Worm (Caenorhabditis elegans) whole organism, mixed stage, embryonic: ENCODE results near the gene mec-10.

ENCODE experiments used
- bed-3 ChIP-seq: fragments of 200-800 bp; sonication (Bioruptor generic); optimal IDR thresholded peaks from 3 replicates; lab custom pipeline; 2018; ENCODE audit warnings: mild to moderate bottlenecking, missing genetic modification characterization, moderate library complexity, missing compliant biosample characterization
- blmp-1 ChIP-seq: fragments of 150-350 bp; optimal IDR thresholded peaks from 2 replicates; lab custom pipeline; 2014; ENCODE audit warnings: missing biosample characterization, missing genetic modification characterization
- ceh-39 ChIP-seq: fragments of 150-350 bp; optimal IDR thresholded peaks from 2 replicates; lab custom pipeline; 2014; ENCODE audit warnings: missing biosample characterization, missing genetic modification characterization
- ceh-43 ChIP-seq: fragments of 200-800 bp; sonication (Bioruptor generic); optimal IDR thresholded peaks from 2 replicates; lab custom pipeline; 2018; ENCODE audit warnings: mild to moderate bottlenecking, missing genetic modification characterization, moderate library complexity, missing compliant biosample characterization
- ceh-83 ChIP-seq: fragments of 200-800 bp; sonication (Bioruptor generic); optimal IDR thresholded peaks from 2 replicates; lab custom pipeline; 2018; ENCODE audit warnings: mild to moderate bottlenecking, missing genetic modification characterization, missing compliant biosample characterization
- ces-1 ChIP-seq: fragments of 150-350 bp; optimal IDR thresholded peaks from 2 replicates; lab custom pipeline; 2014; ENCODE audit warnings: missing biosample characterization, missing genetic modification reagents, missing genetic modification characterization
- cnd-1 ChIP-seq: fragments of 200-800 bp; sonication (Bioruptor generic); optimal IDR thresholded peaks from 2 replicates; lab custom pipeline; 2018; ENCODE audit warnings: mild to moderate bottlenecking, missing genetic modification characterization, missing compliant biosample characterization
- drap-1 ChIP-seq: fragments of 200-800 bp; sonication (Bioruptor generic); optimal IDR thresholded peaks from 3 replicates; lab custom pipeline; 2018; ENCODE audit warnings: mild to moderate bottlenecking, missing genetic modification characterization, missing compliant biosample characterization
- elt-3 ChIP-seq: fragments of 150-350 bp; optimal IDR thresholded peaks from 2 replicates; lab custom pipeline; 2014; ENCODE audit warnings: missing biosample characterization, missing genetic modification characterization
- hlh-1 ChIP-seq: fragments of 150-350 bp; optimal IDR thresholded peaks from 2 replicates; lab custom pipeline; 2014; ENCODE audit warnings: missing biosample characterization, missing genetic modification reagents, missing genetic modification characterization
- lin-13 ChIP-seq: fragments of 150-350 bp; optimal IDR thresholded peaks from 2 replicates; lab custom pipeline; 2014; ENCODE audit warnings: missing biosample characterization, missing genetic modification characterization
- lin-32 ChIP-seq: fragments of 200-800 bp; sonication (Bioruptor generic); optimal IDR thresholded peaks from 2 replicates; lab custom pipeline; 2018; ENCODE audit warnings: mild to moderate bottlenecking, missing genetic modification characterization, missing compliant biosample characterization
- lsy-2 ChIP-seq: fragments of 150-350 bp; optimal IDR thresholded peaks from 2 replicates; lab custom pipeline; 2014; ENCODE audit warnings: missing biosample characterization, missing genetic modification characterization
- mab-5 ChIP-seq: fragments of 150-350 bp; optimal IDR thresholded peaks from 2 replicates; lab custom pipeline; 2014; ENCODE audit warnings: missing biosample characterization, missing genetic modification characterization
- mep-1 ChIP-seq: fragments of 150-350 bp; optimal IDR thresholded peaks from 2 replicates; lab custom pipeline; 2017; ENCODE audit warnings: missing biosample characterization, missing genetic modification reagents, missing genetic modification characterization, inconsistent platforms
- mls-2 ChIP-seq: sonication (generic microtip); optimal IDR thresholded peaks from 2 replicates; lab custom pipeline; 2016; ENCODE audit warnings: mild to moderate bottlenecking, missing genetic modification characterization, moderate library complexity, missing compliant biosample characterization
- nhr-2 ChIP-seq: fragments of 150-350 bp; optimal IDR thresholded peaks from 2 replicates; lab custom pipeline; 2014; ENCODE audit warnings: missing biosample characterization, missing genetic modification characterization
- nhr-237 ChIP-seq: fragments of 150-350 bp; optimal IDR thresholded peaks from 2 replicates; lab custom pipeline; 2014; ENCODE audit warnings: missing biosample characterization, missing genetic modification characterization
- nhr-76 ChIP-seq: sonication (generic microtip); optimal IDR thresholded peaks from 2 replicates; lab custom pipeline; 2017; ENCODE audit warnings: missing biosample characterization, missing genetic modification characterization
- sem-2 ChIP-seq: fragments of 200-800 bp; sonication (Bioruptor generic); optimal IDR thresholded peaks from 2 replicates; lab custom pipeline; 2018; ENCODE audit warnings: mild to moderate bottlenecking, missing genetic modification characterization, missing compliant biosample characterization
- sptf-1 ChIP-seq: sonication (generic microtip); optimal IDR thresholded peaks from 2 replicates; lab custom pipeline; 2017; ENCODE audit warnings: mild to moderate bottlenecking, missing genetic modification characterization, moderate library complexity, missing compliant biosample characterization
- tbx-8 ChIP-seq: fragments of 200-800 bp; sonication (Bioruptor generic); optimal IDR thresholded peaks from 2 replicates; lab custom pipeline; 2018; ENCODE audit warnings: mild to moderate bottlenecking, missing genetic modification characterization, moderate library complexity, missing compliant biosample characterization
- unc-120 ChIP-seq: sonication (generic microtip); optimal IDR thresholded peaks from 2 replicates; lab custom pipeline; 2017; ENCODE audit warnings: missing genetic modification characterization, missing compliant biosample characterization; ENCODE audit not compliant: poor library complexity, severe bottlenecking
- unc-39 ChIP-seq: fragments of 150-350 bp; optimal IDR thresholded peaks from 2 replicates; lab custom pipeline; 2014; ENCODE audit warnings: missing biosample characterization, missing genetic modification characterization
- unc-62 ChIP-seq: fragments of 150-350 bp; optimal IDR thresholded peaks from 2 replicates; lab custom pipeline; 2014; ENCODE audit warnings: missing biosample characterization, missing genetic modification reagents, missing genetic modification characterization
- zip-8 ChIP-seq: fragments of 150-350 bp; optimal IDR thresholded peaks from 2 replicates; lab custom pipeline; 2014; ENCODE audit warnings: missing biosample characterization, missing genetic modification characterization

mec-10 gene

DNA sequence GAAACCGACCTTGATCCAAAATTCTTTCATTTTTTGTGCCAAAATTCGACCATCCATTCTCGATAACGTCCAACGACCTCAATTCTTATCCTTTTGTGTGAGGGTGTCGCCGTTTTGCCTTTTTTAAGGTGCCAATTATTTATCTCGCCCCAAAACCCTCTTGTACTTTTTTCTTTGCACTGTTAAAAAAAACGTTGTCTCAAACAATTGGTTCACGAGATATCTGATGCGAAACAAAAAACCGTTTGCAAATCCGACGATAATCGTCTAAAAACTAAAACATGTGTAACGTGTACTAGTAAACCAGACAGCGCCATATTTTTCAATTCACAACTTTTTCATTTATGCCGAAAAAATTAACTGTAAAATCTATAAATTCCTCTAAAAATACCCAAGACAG, 12.8 kb downstream of the mec-10 start, which contains the start of gene F16F9.3:
Gene F16F9.3, plus strand, starts transcription at position 301 of the 400 bp plus-strand sequence.
- no peak for TF ChIP-seq cnd-1
- TF ChIP-seq lin-13 (tag; lab: Kevin White, UChicago): no peak
- no peak for TF ChIP-seq zip-8 (tag; lab: Kevin White, UChicago)
- TF ChIP-seq sem-2 (GFP tag; lab: Kevin White, UChicago): no peak
- no peak for TF ChIP-seq ceh-43 (GFP tag; lab: Kevin White, UChicago)
- no peak for TF ChIP-seq lsy-2 (tag; lab: Kevin White, UChicago)
- TF ChIP-seq ces-1 (GFP tag; lab: Kevin White, UChicago): no peak

DNA sequence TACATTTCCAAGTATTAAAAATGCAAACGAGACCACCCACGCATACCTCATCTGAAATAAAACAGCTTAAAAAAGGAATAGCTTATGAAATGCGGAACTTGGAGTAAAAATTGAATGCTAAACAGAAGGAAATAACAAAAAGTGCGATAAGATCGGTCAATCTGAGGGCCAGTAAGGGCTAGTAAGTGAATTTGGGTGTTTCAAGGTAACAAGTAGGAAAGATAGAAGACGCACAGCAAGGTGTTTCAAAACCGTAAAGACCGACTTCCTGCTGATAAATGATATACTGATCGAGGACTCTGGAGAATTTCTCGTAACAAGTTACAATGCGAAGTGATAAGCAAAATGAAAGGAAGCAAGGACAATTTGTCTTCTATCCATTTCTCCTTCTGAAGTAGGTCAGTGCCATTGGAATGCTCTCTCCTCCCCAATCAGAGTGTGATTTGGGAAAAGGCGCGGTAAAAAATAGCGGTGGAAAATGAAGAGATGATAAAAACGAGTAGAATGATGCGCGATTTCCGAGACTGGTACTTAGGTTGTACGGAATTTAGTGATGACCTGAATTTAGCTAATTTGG, 14.4 kb downstream of the mec-10 start, which contains the start of gene dpy-6:
Gene dpy-6, minus strand, starts transcription at position 51 of the 577 bp plus-strand sequence.
- TF ChIP-seq blmp-1: no peak
- TF ChIP-seq ceh-43 (GFP tag; lab: Kevin White, UChicago): no peak
- no peak for TF ChIP-seq hlh-1 (tag; lab: Kevin White, UChicago)
- no peak for TF ChIP-seq sptf-1 (tag; lab: Kevin White, UChicago)
- TF ChIP-seq drap-1 (GFP tag; lab: Kevin White, UChicago): no peak
- no peak for TF ChIP-seq unc-62 (GFP tag; lab: Kevin White, UChicago)
- TF ChIP-seq mab-5 (tag; lab: Kevin White, UChicago): no peak
- no peak for TF ChIP-seq unc-120

ce11 chrX:8446108-8446507, 24.0 kb downstream of the mec-10 start, which contains the start of gene F16F9.1:
TSS of gene F16F9.1 (plus strand) at chrX:8446408.
- TF ChIP-seq sptf-1 (tag; lab: Kevin White, UChicago): no peak
- TF ChIP-seq, all 35 proteins: peak for 0

ce11 chrX:8444922-8445321, 25.2 kb downstream of the mec-10 start:
- TF ChIP-seq ces-1 (GFP tag; lab: Kevin White, UChicago) (peak; percentile 94), ceh-39 (tag; lab: Kevin White, UChicago) (no peak), mep-1 (tag; lab: Kevin White, UChicago) (no peak), blmp-1 (no peak), lin-13 (tag; lab: Kevin White, UChicago) (no peak), ceh-83 (GFP tag; lab: Kevin White, UChicago) (no peak), elt-3 (tag; lab: Kevin White, UChicago) (no peak)

ce11 chrX:8440001-8440735, 29.9 kb downstream of the mec-10 start:
- TF ChIP-seq nhr-237 (tag; lab: Kevin White, UChicago): no peak
- no peak for TF ChIP-seq ceh-83 (GFP tag; lab: Kevin White, UChicago)
- no peak for TF ChIP-seq blmp-1
- no peak for TF ChIP-seq unc-39 (tag; lab: Kevin White, UChicago)
- peak; percentile 15 for TF ChIP-seq unc-62 (GFP tag; lab: Kevin White, UChicago)
- no peak for TF ChIP-seq ces-1 (GFP tag; lab: Kevin White, UChicago)
- no peak for TF ChIP-seq drap-1 (GFP tag; lab: Kevin White, UChicago)

ce11 chrX:8438756-8439155, 31.4 kb downstream of the mec-10 start:
- TF ChIP-seq cnd-1 (no peak), nhr-2 (tag; lab: Kevin White, UChicago) (no peak), nhr-76 (tag; lab: Kevin White, UChicago) (no peak), mep-1 (tag; lab: Kevin White, UChicago) (no peak), lin-32 (GFP tag; lab: Kevin White, UChicago) (no peak), zip-8 (tag; lab: Kevin White, UChicago) (no peak), nhr-237 (tag; lab: Kevin White, UChicago) (no peak), tbx-8 (GFP tag; lab: Kevin White, UChicago) (no peak), mab-5 (tag; lab: Kevin White, UChicago) (no peak), sem-2 (GFP tag; lab: Kevin White, UChicago) (no peak), elt-3 (tag; lab: Kevin White, UChicago) (no peak), mls-2 (no peak), lsy-2 (tag; lab: Kevin White, UChicago) (no peak), bed-3 (GFP tag; lab: Kevin White, UChicago) (no peak), unc-62 (GFP tag; lab: Kevin White, UChicago) (no peak)
